Worm (Caenorhabditis elegans): ENCODE results near the gene col-20.

Gene col-20

DNA sequence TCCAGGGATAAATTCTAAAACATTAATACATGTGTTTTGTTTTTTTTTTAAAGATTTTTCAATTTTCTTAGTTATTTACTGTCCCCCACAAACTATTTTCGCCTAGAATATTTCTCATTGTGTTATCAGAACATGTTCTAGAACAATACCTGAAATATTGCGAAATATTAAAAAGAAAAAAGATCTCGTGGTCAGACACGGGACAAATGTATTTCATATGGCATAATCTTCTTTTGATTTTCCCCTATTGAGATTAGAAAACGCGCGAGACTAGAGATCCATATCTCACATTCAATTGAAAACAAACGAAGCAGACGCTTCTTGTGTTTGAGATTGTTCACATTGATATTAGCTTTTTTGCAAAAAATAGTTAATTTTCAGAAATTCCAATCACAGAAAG, 14.5 kb downstream of the col-20 start (continued):
- TF ChIP-seq snpc-4 (tag; optimal IDR thresholded peaks at IDR 0.05), result no peak
- TF ChIP-seq zfp-3 (GFP tag; conservative IDR thresholded peaks at IDR 0.05), result no peak
- TF ChIP-seq ceh-28 (tag; optimal IDR thresholded peaks at IDR 0.05), result no peak
- TF ChIP-seq rbr-2 (tag; optimal IDR thresholded peaks at IDR 0.05), result no peak
- no peak for TF ChIP-seq Y48G9A.11 (GFP tag; IDR thresholded peaks at IDR 0.05)
- TF ChIP-seq Y75B8A.6 (GFP tag; IDR thresholded peaks at IDR 0.05), result no peak
- TF ChIP-seq lin-38 (GFP tag; IDR thresholded peaks at IDR 0.05), result no peak
- no peak for TF ChIP-seq R02D3.7 (tag; optimal IDR thresholded peaks at IDR 0.05)
- TF ChIP-seq daf-16 (GFP tag; optimal IDR thresholded peaks at IDR 0.05), result no peak
- TF ChIP-seq daf-16 (tag; optimal IDR thresholded peaks at IDR 0.05), result peak; percentile 2
- no peak for TF ChIP-seq sdz-12 (GFP tag; optimal IDR thresholded peaks at IDR 0.05)
- no peak for TF ChIP-seq dmd-8 (GFP tag; IDR thresholded peaks at IDR 0.05)
- no peak for TF ChIP-seq lin-39 (tag; optimal IDR thresholded peaks at IDR 0.05)
- no peak for TF ChIP-seq nhr-42 (GFP tag; IDR thresholded peaks at IDR 0.05)
- TF ChIP-seq vab-7 (GFP tag; IDR thresholded peaks at IDR 0.05), result no peak
- no peak for TF ChIP-seq gei-8 (GFP tag; optimal IDR thresholded peaks at IDR 0.05)
- no peak for TF ChIP-seq ctbp-1 (GFP tag; IDR thresholded peaks at IDR 0.05)
- no peak for TF ChIP-seq lin-1 (GFP tag; IDR thresholded peaks at IDR 0.05)
- TF ChIP-seq hif-1 (tag; optimal IDR thresholded peaks at IDR 0.05), result no peak
- no peak for TF ChIP-seq lin-29 (GFP tag; IDR thresholded peaks at IDR 0.05)
- TF ChIP-seq F26F4.8 (GFP tag; conservative IDR thresholded peaks at IDR 0.05), result no peak
- TF ChIP-seq nhr-76 (tag; optimal IDR thresholded peaks at IDR 0.05), result no peak
- no peak for TF ChIP-seq ceh-82 (tag; optimal IDR thresholded peaks at IDR 0.05)
- TF ChIP-seq ceh-62 (tag; optimal IDR thresholded peaks at IDR 0.05), result no peak
- peak; percentile 32 for TF ChIP-seq T20F7.1 (GFP tag; optimal IDR thresholded peaks at IDR 0.05)
- no peak for TF ChIP-seq dmd-9 (GFP tag; IDR thresholded peaks at IDR 0.05)
- no peak for TF ChIP-seq F49E8.2 (tag; optimal IDR thresholded peaks at IDR 0.05; ENCODE audit: borderline replicate concordance)
- no peak for TF ChIP-seq lim-7 (GFP tag; IDR thresholded peaks at IDR 0.05)
- no peak for TF ChIP-seq nhr-111 (GFP tag; optimal IDR thresholded peaks at IDR 0.05)
- no peak for TF ChIP-seq Y105C5A.15 (GFP tag; IDR thresholded peaks at IDR 0.05)
- TF ChIP-seq daf-8 (GFP tag; IDR thresholded peaks at IDR 0.05), result no peak
- TF ChIP-seq nhr-41 (GFP tag; IDR thresholded peaks at IDR 0.05), result no peak
- no peak for TF ChIP-seq zag-1 (tag; optimal IDR thresholded peaks at IDR 0.05)
- TF ChIP-seq F37D6.2 (tag; optimal IDR thresholded peaks at IDR 0.05), result no peak
- no peak for TF ChIP-seq fkh-10 (GFP tag; optimal IDR thresholded peaks at IDR 0.05)
- TF ChIP-seq mdl-1 (tag; optimal IDR thresholded peaks at IDR 0.05), result peak in 1 of 2 experiments; percentile 36
- TF ChIP-seq fos-1 (tag; optimal IDR thresholded peaks at IDR 0.05), result no peak
- TF ChIP-seq mep-1 (tag; optimal IDR thresholded peaks at IDR 0.05), result peak; percentile 11
- no peak for TF ChIP-seq egl-43 (GFP tag; IDR thresholded peaks at IDR 0.05)
- TF ChIP-seq F10B5.3 (tag; optimal IDR thresholded peaks at IDR 0.05), result no peak
- no peak for TF ChIP-seq spr-1 (tag; optimal IDR thresholded peaks at IDR 0.05)
- TF ChIP-seq nhr-6 (tag; optimal IDR thresholded peaks at IDR 0.05), result no peak
- peak; percentile 24; the same call in 1 of the 2 replicates for TF ChIP-seq dmd-6 (GFP tag; IDR thresholded peaks at IDR 0.05)
- TF ChIP-seq mdt-29 (GFP tag; IDR thresholded peaks at IDR 0.05), result 0 out of 2 replicates have a peak, but pooled peaks have one; percentile 58
- no peak for TF ChIP-seq jun-1 (tag; optimal IDR thresholded peaks at IDR 0.05)
- TF ChIP-seq nhr-28 (tag; optimal IDR thresholded peaks at IDR 0.05), result peak; percentile 14
- no peak for TF ChIP-seq daf-19 (GFP tag; conservative IDR thresholded peaks at IDR 0.05)
- no peak for TF ChIP-seq ZK546.5 (tag; optimal IDR thresholded peaks at IDR 0.05)
- TF ChIP-seq cey-2 (tag; optimal IDR thresholded peaks at IDR 0.05; ENCODE audit: borderline replicate concordance, insufficient read depth), result no peak
- no peak for TF ChIP-seq attf-4 (tag; optimal IDR thresholded peaks at IDR 0.05)
- TF ChIP-seq ceh-32 (tag; optimal IDR thresholded peaks at IDR 0.05; ENCODE audit: poor library complexity), result no peak
- no peak for TF ChIP-seq lir-3 (tag; optimal IDR thresholded peaks at IDR 0.05)
- peak; percentile 19 for TF ChIP-seq lin-13 (GFP tag; optimal IDR thresholded peaks at IDR 0.05)
